Fruit fly (Drosophila melanogaster): ENCODE results near the gene hep.

The hep gene

dm6 chrX:13131063-13131773 is 41.0 kb upstream of the hep start (continued):
- TF ChIP-seq CG43689 (GFP tag; IDR thresholded peaks at IDR 0.05) (peak; percentile 98), CG13775 (GFP tag; optimal IDR thresholded peaks at IDR 0.05) (peak; percentile 97), gfzf (GFP tag; optimal IDR thresholded peaks at IDR 0.05) (peak; percentile 35), CG6791 (GFP tag; IDR thresholded peaks at IDR 0.05; ENCODE audit: partially characterized antibody) (peak; percentile 42; the same call in 1 of the 3 replicates), run (tag; optimal IDR thresholded peaks at IDR 0.05) (peak; percentile 99), CG18599 (GFP tag; optimal IDR thresholded peaks at IDR 0.05) (peak; percentile 100), Myb (GFP tag; optimal IDR thresholded peaks at IDR 0.05) (peak; percentile 95), Lim3 (GFP tag; IDR thresholded peaks at IDR 0.05) (peak; percentile 97), CG16813 (GFP tag; IDR thresholded peaks at IDR 0.05; ENCODE audit: partially characterized antibody) (peak; percentile 25; the same call in 1 of the 3 replicates), CG7839 (tag; optimal IDR thresholded peaks at IDR 0.05) (peak; percentile 99), sr (GFP tag; IDR thresholded peaks at IDR 0.05) (peak; percentile 98), Gsc (GFP tag; IDR thresholded peaks at IDR 0.05) (peak; percentile 97), CG4707 (GFP tag; optimal IDR thresholded peaks at IDR 0.05) (peak; percentile 94), CG13296 (GFP tag; optimal IDR thresholded peaks at IDR 0.05) (peak; percentile 99), gsb (GFP tag; IDR thresholded peaks at IDR 0.05) (peak; percentile 99), CG2116 (GFP tag; optimal IDR thresholded peaks at IDR 0.05) (peak; percentile 85), Scr (GFP tag; IDR thresholded peaks at IDR 0.05; ENCODE audit: partially characterized antibody) (peak; percentile 21; the same call in 1 of the 2 replicates), CG10209 (GFP tag; optimal IDR thresholded peaks at IDR 0.05) (peak; percentile 99), Atf6 (GFP tag; IDR thresholded peaks at IDR 0.05) (peak; percentile 99), Spps (tag; optimal IDR thresholded peaks at IDR 0.05) (peak; percentile 87), vvl (GFP tag; IDR thresholded peaks at IDR 0.05) (peak; percentile 100), CG5245 (GFP tag; optimal IDR thresholded peaks at IDR 0.05) (peak; percentile 99), CG2889 (GFP tag; IDR thresholded peaks at IDR 0.05) (peak; percentile 99), Neu2 (GFP tag; optimal IDR thresholded peaks at IDR 0.05; ENCODE audit: borderline replicate concordance) (peak; percentile 95), tx (GFP tag; optimal IDR thresholded peaks at IDR 0.05) (peak; percentile 99), zfh2 (GFP tag; optimal IDR thresholded peaks at IDR 0.05) (peak; percentile 99), CG17829 (tag; optimal IDR thresholded peaks at IDR 0.05) (peak; percentile 98), dpn (GFP tag; optimal IDR thresholded peaks at IDR 0.05) (peak; percentile 99 to 100), CG12744 (GFP tag; optimal IDR thresholded peaks at IDR 0.05) (peak; percentile 99), CG30020 (tag; optimal IDR thresholded peaks at IDR 0.05) (peak; percentile 80), BtbVII (GFP tag; optimal IDR thresholded peaks at IDR 0.05) (peak; percentile 99), ac (GFP tag; optimal IDR thresholded peaks at IDR 0.05) (peak; percentile 89), PHDP (tag; optimal IDR thresholded peaks at IDR 0.05) (peak; percentile 98), CG11093 (GFP tag; IDR thresholded peaks at IDR 0.05) (peak; percentile 99), Doc3 (GFP tag; IDR thresholded peaks at IDR 0.05; ENCODE audit: partially characterized antibody) (no peak), NK7.1 (GFP tag; optimal IDR thresholded peaks at IDR 0.05) (peak; percentile 98), Bgb (GFP tag; IDR thresholded peaks at IDR 0.05; ENCODE audit: partially characterized antibody) (peak; percentile 70), CG9817 (tag; optimal IDR thresholded peaks at IDR 0.05) (peak; percentile 99), CG4328 (GFP tag; optimal IDR thresholded peaks at IDR 0.05) (peak; percentile 96), so (GFP tag; IDR thresholded peaks at IDR 0.05) (peak; percentile 99), jing (GFP tag; optimal IDR thresholded peaks at IDR 0.05) (peak; percentile 97), schlank (tag; optimal IDR thresholded peaks at IDR 0.05) (peak; percentile 99), CG9876 (GFP tag; optimal IDR thresholded peaks at IDR 0.05) (peak; percentile 99), YL-1 (GFP tag; optimal IDR thresholded peaks at IDR 0.05) (peak; percentile 95), grau (tag; optimal IDR thresholded peaks at IDR 0.05) (peak; percentile 98), gem (tag; optimal IDR thresholded peaks at IDR 0.05) (peak; percentile 99), Sry-δ (GFP tag; optimal IDR thresholded peaks at IDR 0.05) (peak; percentile 78), seq (GFP tag; IDR thresholded peaks at IDR 0.05) (peak; percentile 99)

All from whole organism, embryonic.